Worm (Caenorhabditis elegans) whole organism, young adult: ENCODE results near the gene dgk-5.

Source experiments
- D2030.7 ChIP-seq: fragments of 200-800 bp; sonication (Bioruptor generic); IDR thresholded peaks from 2 replicates; pipeline ENCODE4 v1.3.6; 2022; ENCODE audit warnings: missing genetic modification reagents, missing genetic modification characterization, missing compliant biosample characterization
- F49E8.2 ChIP-seq: sonication (generic microtip); optimal IDR thresholded peaks from 3 replicates; lab custom pipeline; 2017; ENCODE audit warnings: missing genetic modification characterization, mild to moderate bottlenecking, missing compliant biosample characterization, antibody characterized with exemption, moderate library complexity; ENCODE audit not compliant: insufficient read depth
- Y79H2A.3 ChIP-seq: fragments of 200-800 bp; sonication (Bioruptor generic); conservative IDR thresholded peaks from 2 replicates; pipeline ENCODE4 v1.3.6; 2022; ENCODE audit warnings: missing genetic modification reagents, missing genetic modification characterization, missing compliant biosample characterization
- ama-1 ChIP-seq, 3 experiments: fragments of 150-350 bp in 1 of 3; sonication (generic microtip) in 2 of 3; optimal IDR thresholded peaks; 2 replicates each; lab custom pipeline; 2014 to 2018; ENCODE audit warnings: missing biosample characterization in 2 of 3, missing genetic modification characterization in 2 of 3, missing genetic modification reagents in 2 of 3
- dpl-1 ChIP-seq: fragments of 150-350 bp; optimal IDR thresholded peaks from 2 replicates; lab custom pipeline; 2014; ENCODE audit warnings: missing biosample characterization, missing genetic modification reagents, missing genetic modification characterization
- ekl-4 ChIP-seq: fragments of 200-800 bp; sonication (Bioruptor generic); IDR thresholded peaks from 2 replicates; pipeline ENCODE4 v1.3.6; 2022; ENCODE audit warnings: missing genetic modification reagents, missing genetic modification characterization, missing compliant biosample characterization
- nfya-1 ChIP-seq: sonication (generic microtip); optimal IDR thresholded peaks from 2 replicates; lab custom pipeline; 2017; ENCODE audit warnings: antibody characterized with exemption, missing compliant biosample characterization, missing genetic modification characterization, borderline replicate concordance; ENCODE audit not compliant: insufficient read depth
- nhr-179 ChIP-seq: sonication (generic microtip); optimal IDR thresholded peaks from 2 replicates; lab custom pipeline; 2016; ENCODE audit warnings: mild to moderate bottlenecking, missing genetic modification characterization, missing compliant biosample characterization
- nhr-80 ChIP-seq: sonication (generic microtip); optimal IDR thresholded peaks from 2 replicates; lab custom pipeline; 2016; ENCODE audit warnings: missing genetic modification characterization, missing compliant biosample characterization
- pha-4 ChIP-seq: fragments of 150-350 bp; sonication (generic microtip); optimal IDR thresholded peaks from 2 replicates; lab custom pipeline; 2014; ENCODE audit warnings: missing biosample characterization, missing genetic modification reagents, missing genetic modification characterization
- sdz-38 ChIP-seq: sonication (generic microtip); optimal IDR thresholded peaks from 2 replicates; lab custom pipeline; 2016; ENCODE audit warnings: missing genotype, missing genetic modification characterization, missing compliant biosample characterization
- snpc-1.1 ChIP-seq: sonication (generic microtip); optimal IDR thresholded peaks from 2 replicates; lab custom pipeline; 2017; ENCODE audit warnings: missing genetic modification characterization, mild to moderate bottlenecking, missing compliant biosample characterization, antibody characterized with exemption, moderate library complexity, missing genotype, missing genetic modification reagents; ENCODE audit not compliant: insufficient read depth
- somi-1 ChIP-seq: fragments of 200-800 bp; sonication (Bioruptor generic); optimal IDR thresholded peaks from 2 replicates; lab custom pipeline; 2018; ENCODE audit warnings: mild to moderate bottlenecking, missing genetic modification characterization, missing compliant biosample characterization
- unc-62 ChIP-seq: fragments of 150-350 bp; optimal IDR thresholded peaks from 2 replicates; lab custom pipeline; 2014; ENCODE audit warnings: missing biosample characterization, missing genetic modification reagents, missing genetic modification characterization

DNA sequence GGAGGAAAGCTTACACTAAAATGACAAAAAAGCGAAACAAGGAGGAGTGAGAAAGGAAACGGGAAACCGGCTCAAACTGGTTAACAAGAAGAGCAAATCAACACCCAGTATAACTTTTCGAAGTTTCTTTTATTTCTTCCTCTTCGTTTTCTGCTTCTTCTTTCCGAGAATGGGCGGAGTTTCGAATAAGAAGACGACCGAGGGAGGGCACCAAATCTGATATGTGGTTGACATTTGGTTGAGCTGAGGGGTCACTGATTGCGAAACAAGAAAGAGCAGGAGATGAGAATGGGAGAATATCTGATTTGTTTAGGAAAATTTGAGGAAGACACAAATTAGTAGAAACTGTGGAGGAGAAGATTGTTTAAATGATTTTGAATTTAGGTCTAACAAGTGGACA lies 27.7 kb upstream of the dgk-5 start:
- no peak for TF ChIP-seq nhr-80 (tag; lab: Kevin White, UChicago)
- no peak for TF ChIP-seq somi-1 (GFP tag; lab: Kevin White, UChicago)
- TF ChIP-seq dpl-1 (GFP tag; lab: Kevin White, UChicago), result no peak
- no peak for TF ChIP-seq sdz-38 (tag; lab: Kevin White, UChicago)
- no peak for TF ChIP-seq F49E8.2 (tag; lab: Kevin White, UChicago)
- TF ChIP-seq D2030.7 (GFP tag; lab: Robert Waterston, UW), result no peak
- TF ChIP-seq nhr-179, result no peak
- no peak for TF ChIP-seq unc-62 (GFP tag; lab: Kevin White, UChicago)
- no peak for TF ChIP-seq ekl-4 (GFP tag; lab: Robert Waterston, UW)
- TF ChIP-seq snpc-1.1 (tag; lab: Kevin White, UChicago), result no peak
- TF ChIP-seq ama-1 (optimal IDR thresholded peaks at IDR 0.05; lab: Kevin White, UChicago), result no peak
- TF ChIP-seq ama-1 (GFP tag; optimal IDR thresholded peaks at IDR 0.05; lab: Kevin White, UChicago), result no peak
- no peak for TF ChIP-seq Y79H2A.3
- no peak for TF ChIP-seq nfya-1 (tag; lab: Kevin White, UChicago)
- no peak for TF ChIP-seq pha-4 (tag; lab: Kevin White, UChicago)
